Fruit fly (Drosophila melanogaster) whole organism, embryonic: ENCODE data around the gene S-Lap4.

Experiments
- Aef1 ChIP-seq: fragments of 200-800 bp; sonication (Bioruptor generic); IDR thresholded peaks from 3 replicates; pipeline ENCODE4 v1.3.6; 2022; ENCODE audit warnings: missing biosample characterization, missing genetic modification characterization
- CG10543 ChIP-seq: fragments of 200-800 bp; sonication (Bioruptor generic); optimal IDR thresholded peaks from 3 replicates; lab custom pipeline; 2017; ENCODE audit warnings: missing biosample characterization, mild to moderate bottlenecking, missing genetic modification characterization, moderate library complexity
- CG12071 ChIP-seq: fragments of 200-800 bp; sonication (Bioruptor generic); optimal IDR thresholded peaks from 3 replicates; lab custom pipeline; 2018; ENCODE audit warnings: missing biosample characterization, mild to moderate bottlenecking, missing genetic modification characterization
- CG12744 ChIP-seq: fragments of 200-800 bp; sonication (Bioruptor generic); optimal IDR thresholded peaks from 2 replicates; lab custom pipeline; 2016; ENCODE audit warnings: missing biosample characterization, missing genetic modification characterization
- CG13123 ChIP-seq: fragments of 200-800 bp; sonication (Bioruptor generic); optimal IDR thresholded peaks from 2 replicates; lab custom pipeline; 2016; ENCODE audit warnings: missing biosample characterization, missing genetic modification characterization
- CG14965 ChIP-seq: fragments of 200-800 bp; sonication (Bioruptor generic); optimal IDR thresholded peaks from 2 replicates; lab custom pipeline; 2016; ENCODE audit warnings: missing biosample characterization, missing genetic modification characterization, borderline replicate concordance
- CG15073 ChIP-seq: fragments of 200-800 bp; sonication (Bioruptor generic); optimal IDR thresholded peaks from 2 replicates; lab custom pipeline; 2016; ENCODE audit warnings: missing biosample characterization, missing genetic modification characterization
- CG16863 ChIP-seq: fragments of 200-800 bp; sonication (Bioruptor generic); optimal IDR thresholded peaks from 3 replicates; lab custom pipeline; 2016; ENCODE audit warnings: missing biosample characterization, missing genetic modification characterization
- CG17612 ChIP-seq: fragments of 200-800 bp; sonication (Bioruptor generic); IDR thresholded peaks from 2 replicates; pipeline ENCODE4 v1.3.6; 2022; ENCODE audit warnings: missing biosample characterization, missing genetic modification characterization
- CG17802 ChIP-seq: fragments of 200-800 bp; sonication (Bioruptor generic); optimal IDR thresholded peaks from 2 replicates; lab custom pipeline; 2018; ENCODE audit warnings: missing biosample characterization, mild to moderate bottlenecking, missing genetic modification characterization, moderate library complexity
- CG2202 ChIP-seq: fragments of 200-800 bp; sonication (Bioruptor generic); optimal IDR thresholded peaks from 2 replicates; lab custom pipeline; 2018; ENCODE audit warnings: missing biosample characterization, mild to moderate bottlenecking, missing genetic modification characterization
- CG2875 ChIP-seq: fragments of 200-800 bp; sonication (Bioruptor generic); optimal IDR thresholded peaks from 2 replicates; lab custom pipeline; 2017; ENCODE audit warnings: missing biosample characterization, mild to moderate bottlenecking, missing genetic modification characterization, missing genetic modification reagents
- CG30020 ChIP-seq: fragments of 200-800 bp; optimal IDR thresholded peaks from 2 replicates; lab custom pipeline; 2019; ENCODE audit warnings: missing biosample characterization, mild to moderate bottlenecking, missing genetic modification characterization, moderate library complexity
- CG3847 ChIP-seq: fragments of 200-800 bp; sonication (Bioruptor generic); IDR thresholded peaks from 2 replicates; pipeline ENCODE4 v1.3.6; 2022; ENCODE audit warnings: missing biosample characterization, missing genetic modification characterization
- CG6765 ChIP-seq: fragments of 200-800 bp; sonication (Bioruptor generic); optimal IDR thresholded peaks from 3 replicates; lab custom pipeline; 2017; ENCODE audit warnings: missing biosample characterization, mild to moderate bottlenecking, missing genetic modification characterization
- CG7839 ChIP-seq: fragments of 200-800 bp; sonication (Bioruptor generic); optimal IDR thresholded peaks from 3 replicates; lab custom pipeline; 2018; ENCODE audit warnings: missing biosample characterization, mild to moderate bottlenecking, missing genetic modification characterization, moderate library complexity
- CG9817 ChIP-seq: fragments of 200-800 bp; sonication (Bioruptor generic); optimal IDR thresholded peaks from 2 replicates; lab custom pipeline; 2018; ENCODE audit warnings: missing biosample characterization, mild to moderate bottlenecking, missing genetic modification characterization, moderate library complexity
- CHES-1-like ChIP-seq: fragments of 200-800 bp; sonication (Bioruptor generic); optimal IDR thresholded peaks from 2 replicates; lab custom pipeline; 2016; ENCODE audit warnings: missing biosample characterization, missing genetic modification characterization
- D ChIP-seq, 2 experiments: fragments of 200-800 bp in 1 of 2; fragments of >200 bp in 1 of 2; sonication (Bioruptor generic) in 1 of 2; optimal IDR thresholded peaks; 2 replicates in 1 of 2; 3 replicates in 1 of 2; lab custom pipeline; 2017; ENCODE audit warnings: mild to moderate bottlenecking in 1 of 2, missing biosample characterization in 1 of 2, missing genetic modification characterization in 1 of 2, missing genetic modification reagents in 1 of 2
- D19A ChIP-seq: fragments of 200-800 bp; optimal IDR thresholded peaks from 3 replicates; lab custom pipeline; 2019; ENCODE audit warnings: missing biosample characterization, mild to moderate bottlenecking, missing genetic modification characterization, moderate library complexity
- Eip74EF ChIP-seq, 2 experiments: fragments of 200-800 bp in 1 of 2; fragments of >200 bp in 1 of 2; sonication (Bioruptor generic) in 1 of 2; optimal IDR thresholded peaks; 2 replicates each; lab custom pipeline; 2017 to 2019; ENCODE audit warnings: missing biosample characterization in 2 of 2, missing genetic modification characterization in 2 of 2, mild to moderate bottlenecking in 1 of 2, moderate library complexity in 1 of 2
- Fer3 ChIP-seq: fragments of 200-800 bp; sonication (Bioruptor generic); optimal IDR thresholded peaks from 2 replicates; lab custom pipeline; 2018; ENCODE audit warnings: missing biosample characterization, mild to moderate bottlenecking, missing genetic modification characterization, moderate library complexity
- Gsc ChIP-seq: fragments of 200-800 bp; sonication (Bioruptor generic); IDR thresholded peaks from 2 replicates; pipeline ENCODE4 v1.3.6; 2022; ENCODE audit warnings: missing biosample characterization, missing genetic modification characterization
- HLHmδ ChIP-seq: fragments of 200-800 bp; sonication (Bioruptor generic); optimal IDR thresholded peaks from 2 replicates; lab custom pipeline; 2018; ENCODE audit warnings: missing biosample characterization, mild to moderate bottlenecking, missing genetic modification characterization, moderate library complexity
- HmgZ ChIP-seq: fragments of 200-800 bp; sonication (Bioruptor generic); optimal IDR thresholded peaks from 2 replicates; lab custom pipeline; 2018; ENCODE audit warnings: missing biosample characterization, mild to moderate bottlenecking, missing genetic modification characterization
- Meics ChIP-seq: fragments of 200-800 bp; sonication (Bioruptor generic); optimal IDR thresholded peaks from 2 replicates; lab custom pipeline; 2017; ENCODE audit warnings: missing biosample characterization, mild to moderate bottlenecking, missing genetic modification characterization
- NFAT ChIP-seq: fragments of 200-800 bp; sonication (Bioruptor generic); IDR thresholded peaks from 2 replicates; pipeline ENCODE4 v1.3.6; 2022; ENCODE audit warnings: missing biosample characterization, missing genetic modification characterization
- Optix ChIP-seq: fragments of 200-800 bp; sonication (Bioruptor generic); IDR thresholded peaks from 3 replicates; pipeline ENCODE4 v1.3.6; 2022; ENCODE audit warnings: missing biosample characterization, missing genetic modification characterization
- Ravus ChIP-seq: fragments of 200-800 bp; sonication (Bioruptor generic); IDR thresholded peaks from 2 replicates; pipeline ENCODE4 v1.3.6; 2022; ENCODE audit warnings: missing biosample characterization, missing genetic modification characterization
- Tbp ChIP-seq: fragments of >200 bp; optimal IDR thresholded peaks from 2 replicates; lab custom pipeline; 2018; ENCODE audit warnings: missing biosample characterization, missing genetic modification characterization
- crc ChIP-seq: fragments of 200-800 bp; sonication (Bioruptor generic); optimal IDR thresholded peaks from 2 replicates; lab custom pipeline; 2016; ENCODE audit warnings: missing biosample characterization, missing genetic modification characterization
- croc ChIP-seq: fragments of 200-800 bp; sonication (Bioruptor generic); conservative IDR thresholded peaks from 3 replicates; pipeline ENCODE4 v1.3.6; 2022; ENCODE audit warnings: missing biosample characterization, missing genetic modification characterization
- eve ChIP-seq, 2 experiments: fragments of >200 bp; optimal IDR thresholded peaks; 2 replicates each; lab custom pipeline; 2017; ENCODE audit warnings: missing biosample characterization in 2 of 2, missing genetic modification characterization in 2 of 2
- gt ChIP-seq: fragments of 200-800 bp; sonication (Bioruptor generic); IDR thresholded peaks from 2 replicates; pipeline ENCODE4 v1.3.6; 2022; ENCODE audit warnings: missing biosample characterization, missing genetic modification characterization
- hbn ChIP-seq: fragments of 200-800 bp; sonication (Bioruptor generic); IDR thresholded peaks from 2 replicates; pipeline ENCODE4 v1.3.6; 2022; ENCODE audit warnings: missing biosample characterization, missing genetic modification characterization; ENCODE audit not compliant: partially characterized antibody
- insv ChIP-seq, 2 experiments: fragments of 200-800 bp; sonication (Bioruptor generic); optimal IDR thresholded peaks; 3 replicates each; lab custom pipeline; 2016 to 2018; ENCODE audit warnings: missing biosample characterization in 2 of 2, missing genetic modification characterization in 2 of 2
- jing ChIP-seq: fragments of 200-800 bp; sonication (Bioruptor generic); optimal IDR thresholded peaks from 2 replicates; lab custom pipeline; 2018; ENCODE audit warnings: missing biosample characterization, mild to moderate bottlenecking, missing genetic modification characterization
- kah ChIP-seq: fragments of 200-800 bp; sonication (Bioruptor generic); optimal IDR thresholded peaks from 2 replicates; lab custom pipeline; 2018; ENCODE audit warnings: missing biosample characterization, mild to moderate bottlenecking, missing genetic modification characterization
- knrl ChIP-seq: fragments of 200-800 bp; sonication (Bioruptor generic); IDR thresholded peaks from 3 replicates; pipeline ENCODE4 v1.3.6; 2022; ENCODE audit warnings: missing biosample characterization, missing genetic modification characterization; ENCODE audit not compliant: partially characterized antibody
- lov ChIP-seq, 2 experiments: fragments of 200-800 bp in 1 of 2; fragments of >200 bp in 1 of 2; sonication (Bioruptor generic) in 1 of 2; IDR thresholded peaks in 1 of 2; optimal IDR thresholded peaks in 1 of 2; 2 replicates in 1 of 2; 3 replicates in 1 of 2; pipeline versions ENCODE4 v1.3.6 to Lab custom; 2017 to 2022; ENCODE audit warnings: missing biosample characterization in 1 of 2, missing genetic modification characterization in 1 of 2
- oc ChIP-seq: fragments of 200-800 bp; sonication (Bioruptor generic); optimal IDR thresholded peaks from 2 replicates; lab custom pipeline; 2018; ENCODE audit warnings: missing biosample characterization, mild to moderate bottlenecking, missing genetic modification characterization, moderate library complexity
- pho ChIP-seq: fragments of 200-800 bp; sonication (Bioruptor generic); optimal IDR thresholded peaks from 2 replicates; lab custom pipeline; 2016; ENCODE audit warnings: missing biosample characterization, missing genetic modification characterization
- pzg ChIP-seq: fragments of 200-800 bp; sonication (Bioruptor generic); optimal IDR thresholded peaks from 3 replicates; lab custom pipeline; 2018; ENCODE audit warnings: missing biosample characterization, mild to moderate bottlenecking, missing genetic modification characterization, moderate library complexity
- sisA ChIP-seq: fragments of 200-800 bp; sonication (Bioruptor generic); IDR thresholded peaks from 2 replicates; pipeline ENCODE4 v1.3.6; 2022; ENCODE audit warnings: missing biosample characterization, missing genetic modification characterization
- tll ChIP-seq, 2 experiments: fragments of 200-800 bp in 1 of 2; fragments of >200 bp in 1 of 2; sonication (Bioruptor generic) in 1 of 2; optimal IDR thresholded peaks; 2 replicates each; lab custom pipeline; 2017 to 2019; ENCODE audit warnings: missing biosample characterization in 2 of 2, missing genetic modification characterization in 2 of 2, mild to moderate bottlenecking in 1 of 2, moderate library complexity in 1 of 2
- tna ChIP-seq: fragments of 200-800 bp; sonication (Bioruptor generic); IDR thresholded peaks from 2 replicates; pipeline ENCODE4 v1.3.6; 2022; ENCODE audit warnings: missing biosample characterization, missing genetic modification characterization; ENCODE audit not compliant: partially characterized antibody
- trh ChIP-seq: fragments of 200-800 bp; sonication (Bioruptor generic); optimal IDR thresholded peaks from 2 replicates; lab custom pipeline; 2016; ENCODE audit warnings: missing biosample characterization, missing genetic modification characterization
- zen2 ChIP-seq: fragments of 200-800 bp; sonication (Bioruptor generic); IDR thresholded peaks from 3 replicates; pipeline ENCODE4 v1.3.6; 2022; ENCODE audit warnings: missing biosample characterization, missing genetic modification characterization; ENCODE audit not compliant: partially characterized antibody

S-Lap4 gene

DNA sequence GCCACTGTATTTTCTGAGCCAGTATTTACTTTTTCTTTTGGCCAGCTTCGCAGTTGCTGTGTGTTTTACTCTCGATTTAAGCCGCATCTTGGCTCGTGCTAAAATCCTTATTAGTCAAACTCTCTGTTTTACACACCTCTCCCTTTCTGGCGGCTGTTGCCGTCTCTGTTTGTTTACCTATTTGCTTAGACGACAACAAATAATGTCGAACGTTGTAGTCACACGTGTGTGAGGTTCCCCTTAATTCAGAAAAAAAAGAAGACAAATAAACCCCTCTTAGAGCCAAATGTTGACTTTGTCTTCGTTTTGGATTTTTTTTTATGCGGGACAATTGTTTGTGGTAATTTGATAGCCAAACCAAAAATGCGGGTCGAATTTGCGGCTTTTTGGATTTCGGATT, 28.3 kb downstream of the S-Lap4 start (continued):
- TF ChIP-seq knrl (GFP tag; lab: Robert Waterston, UW), result no peak
- no peak for TF ChIP-seq NFAT (GFP tag; lab: Robert Waterston, UW)
- peak; percentile 24 for TF ChIP-seq CG10543 (GFP tag; lab: Kevin White, UChicago)
- TF ChIP-seq Meics, result peak; percentile 69
- TF ChIP-seq CG17612, result no peak
- TF ChIP-seq tna (GFP tag; lab: Robert Waterston, UW), result no peak
- peak; percentile 84 for TF ChIP-seq CG14965
- TF ChIP-seq Eip74EF (GFP tag; optimal IDR thresholded peaks at IDR 0.05; lab: Kevin White, UChicago), result peak in 1 of 2 experiments; percentile 42
- TF ChIP-seq zen2 (GFP tag; lab: Robert Waterston, UW), result no peak
- TF ChIP-seq CG12744, result peak; percentile 67
- no peak for TF ChIP-seq CG3847 (GFP tag; lab: Robert Waterston, UW)
- TF ChIP-seq oc (tag; lab: Kevin White, UChicago), result peak; percentile 65
- TF ChIP-seq Fer3, result peak; percentile 66
- peak; percentile 76 for TF ChIP-seq CHES-1-like (GFP tag; lab: Kevin White, UChicago)
- peak; percentile 89 for TF ChIP-seq CG13123
- peak; percentile 46; the same call in 1 of the 3 replicates for TF ChIP-seq Optix (GFP tag; lab: Robert Waterston, UW)
- TF ChIP-seq lov (optimal IDR thresholded peaks at IDR 0.05; lab: Kevin White, UChicago), result no peak
- TF ChIP-seq lov (GFP tag; IDR thresholded peaks at IDR 0.05; lab: Robert Waterston, UW), result peak; percentile 82; the same call in 1 of the 3 replicates
- no peak for TF ChIP-seq Ravus
- no peak for TF ChIP-seq eve (GFP tag; optimal IDR thresholded peaks at IDR 0.05; lab: Kevin White, UChicago)
- TF ChIP-seq pho (GFP tag; lab: Kevin White, UChicago), result peak; percentile 52
- TF ChIP-seq jing (GFP tag; lab: Kevin White, UChicago), result peak; percentile 59
- TF ChIP-seq CG30020 (tag; lab: Kevin White, UChicago), result no peak
- no peak for TF ChIP-seq pzg (GFP tag; lab: Kevin White, UChicago)
- peak; percentile 83 for TF ChIP-seq trh (GFP tag; lab: Kevin White, UChicago)
- no peak for TF ChIP-seq Tbp (GFP tag; lab: Kevin White, UChicago)
- TF ChIP-seq D19A (tag; lab: Kevin White, UChicago), result peak; percentile 57
- no peak for TF ChIP-seq D (optimal IDR thresholded peaks at IDR 0.05; lab: Kevin White, UChicago)
- TF ChIP-seq D (GFP tag; optimal IDR thresholded peaks at IDR 0.05; lab: Kevin White, UChicago), result peak; percentile 91
- peak; percentile 20 to 36 for TF ChIP-seq insv (GFP tag; optimal IDR thresholded peaks at IDR 0.05; lab: Kevin White, UChicago)
- no peak for TF ChIP-seq gt (GFP tag; lab: Robert Waterston, UW)
- peak; percentile 67 for TF ChIP-seq CG17802
- TF ChIP-seq hbn (GFP tag; lab: Robert Waterston, UW), result no peak
- peak in 1 of 2 experiments; percentile 97 for TF ChIP-seq tll (GFP tag; optimal IDR thresholded peaks at IDR 0.05; lab: Kevin White, UChicago)
- no peak for TF ChIP-seq sisA (GFP tag; lab: Robert Waterston, UW)
- TF ChIP-seq Aef1, result no peak
- peak; percentile 33 for TF ChIP-seq CG15073 (GFP tag; lab: Kevin White, UChicago)
- peak; percentile 13 for TF ChIP-seq CG6765
- peak; percentile 81 for TF ChIP-seq CG16863
- TF ChIP-seq kah, result peak; percentile 46
- TF ChIP-seq Gsc (GFP tag; lab: Robert Waterston, UW), result no peak
- peak; percentile 85 for TF ChIP-seq CG12071 (GFP tag; lab: Kevin White, UChicago)
- peak; percentile 97 for TF ChIP-seq CG2202 (tag; lab: Kevin White, UChicago)
- TF ChIP-seq CG7839 (tag; lab: Kevin White, UChicago), result peak; percentile 58
- TF ChIP-seq crc, result peak; percentile 55
- no peak for TF ChIP-seq CG9817
- peak; percentile 35 for TF ChIP-seq HmgZ
- TF ChIP-seq croc (GFP tag; lab: Robert Waterston, UW), result peak; percentile 37; the same call in 2 of the 3 replicates
- TF ChIP-seq HLHmδ (GFP tag; lab: Kevin White, UChicago), result peak; percentile 96
- peak; percentile 95 for TF ChIP-seq CG2875 (GFP tag; lab: Kevin White, UChicago)
